Fruit fly (Drosophila melanogaster): ENCODE data around the gene msd5.

msd5 gene

DNA sequence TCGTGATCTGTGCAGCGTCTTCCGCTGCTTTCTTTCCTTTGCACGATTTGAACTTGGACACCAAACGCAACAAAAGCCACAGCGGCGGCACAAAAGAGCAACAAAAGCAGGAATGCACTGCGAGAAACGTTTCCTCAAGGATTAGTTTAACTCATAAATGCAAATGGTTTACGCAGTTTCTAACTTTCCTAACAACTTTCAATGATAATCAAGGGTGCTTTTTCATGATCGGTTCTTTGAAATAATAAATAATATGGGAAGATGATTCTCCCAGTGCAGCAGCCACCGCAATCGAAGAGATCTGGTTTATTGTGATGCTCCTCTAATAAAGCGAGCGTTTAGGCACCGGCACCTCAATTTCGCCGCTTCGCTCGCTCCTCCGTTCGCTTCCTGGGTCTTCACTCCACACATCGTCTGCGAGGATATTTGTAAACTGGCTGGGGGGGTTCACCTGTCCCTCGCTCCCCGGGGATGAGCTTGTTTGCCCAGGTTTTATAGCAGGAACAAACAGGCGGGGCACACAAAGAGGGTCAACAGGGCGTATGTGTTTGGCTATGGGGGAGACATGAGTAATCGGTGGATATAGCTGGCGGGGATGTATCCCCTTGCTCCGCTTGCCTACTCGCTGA lies 13.7 kb downstream of the msd5 start (continued):
- peak; percentile 46 for TF ChIP-seq maf-S (GFP tag; optimal IDR thresholded peaks at IDR 0.05)
- peak; percentile 63 for TF ChIP-seq Fer1 (GFP tag; optimal IDR thresholded peaks at IDR 0.05)
- TF ChIP-seq CG4360 (GFP tag; IDR thresholded peaks at IDR 0.05) = peak; percentile 51
- peak; percentile 49 for TF ChIP-seq Camta (GFP tag; optimal IDR thresholded peaks at IDR 0.05)
- TF ChIP-seq HLH3B (GFP tag; IDR thresholded peaks at IDR 0.05) = peak; percentile 85
- peak; percentile 74; the same call in 1 of the 2 replicates for TF ChIP-seq lmd (GFP tag; IDR thresholded peaks at IDR 0.05)
- no peak for TF ChIP-seq CG7745 (tag; optimal IDR thresholded peaks at IDR 0.05)
- TF ChIP-seq lab (GFP tag; optimal IDR thresholded peaks at IDR 0.05) = peak; percentile 78
- no peak for TF ChIP-seq HLHmδ (GFP tag; optimal IDR thresholded peaks at IDR 0.05)
- no peak for TF ChIP-seq MBD-R2 (GFP tag; IDR thresholded peaks at IDR 0.05)
- peak; percentile 48 for TF ChIP-seq Hr3 (GFP tag; optimal IDR thresholded peaks at IDR 0.05)
- peak; percentile 5 for TF ChIP-seq CG7987 (GFP tag; optimal IDR thresholded peaks at IDR 0.05)
- TF ChIP-seq Gsc (GFP tag; IDR thresholded peaks at IDR 0.05) = peak; percentile 42; the same call in 1 of the 2 replicates
- TF ChIP-seq CoRest (tag; optimal IDR thresholded peaks at IDR 0.05) = peak; percentile 65
- peak; percentile 79 for TF ChIP-seq tgo (GFP tag; IDR thresholded peaks at IDR 0.05)
- peak; percentile 85 for TF ChIP-seq gem (tag; optimal IDR thresholded peaks at IDR 0.05)
- TF ChIP-seq CG4617 (GFP tag; optimal IDR thresholded peaks at IDR 0.05; ENCODE audit: borderline replicate concordance) = peak; percentile 58
- peak; percentile 68 for TF ChIP-seq danr (GFP tag; IDR thresholded peaks at IDR 0.05)
- TF ChIP-seq dati (GFP tag; IDR thresholded peaks at IDR 0.05) = 0 out of 2 replicates have a peak, but pooled peaks have one; percentile 27
- peak; percentile 86 for TF ChIP-seq Xbp1 (GFP tag; optimal IDR thresholded peaks at IDR 0.05)
- peak; percentile 73 for TF ChIP-seq trem (tag; optimal IDR thresholded peaks at IDR 0.05)
- no peak for TF ChIP-seq CG18011 (GFP tag; optimal IDR thresholded peaks at IDR 0.05)
- TF ChIP-seq grn (GFP tag; optimal IDR thresholded peaks at IDR 0.05) = peak; percentile 43
- peak; percentile 16 for TF ChIP-seq CG2120 (GFP tag; optimal IDR thresholded peaks at IDR 0.05)
- peak; percentile 89 for TF ChIP-seq Drgx (GFP tag; IDR thresholded peaks at IDR 0.05)
- peak; percentile 98 for TF ChIP-seq sens (GFP tag)
- TF ChIP-seq CG31365 (tag; optimal IDR thresholded peaks at IDR 0.05) = peak; percentile 39
- peak; percentile 75 for TF ChIP-seq CG17385 (GFP tag; optimal IDR thresholded peaks at IDR 0.05)
- TF ChIP-seq nom (GFP tag; optimal IDR thresholded peaks at IDR 0.05) = peak; percentile 72
- no peak for TF ChIP-seq CG13894 (tag; optimal IDR thresholded peaks at IDR 0.05)
- TF ChIP-seq CG8765 (GFP tag; IDR thresholded peaks at IDR 0.05) = no peak; the same call in 1 of the 2 replicates
- peak; percentile 96 for TF ChIP-seq vvl (GFP tag; IDR thresholded peaks at IDR 0.05)
- no peak for TF ChIP-seq ab (GFP tag; optimal IDR thresholded peaks at IDR 0.05)
- TF ChIP-seq CG8944 (GFP tag; optimal IDR thresholded peaks at IDR 0.05) = peak; percentile 73
- peak; percentile 61 for TF ChIP-seq Chrac-16 (GFP tag; optimal IDR thresholded peaks at IDR 0.05)
- TF ChIP-seq CG11695 (GFP tag; IDR thresholded peaks at IDR 0.05) = peak; percentile 62
- no peak for TF ChIP-seq Tbp (GFP tag; optimal IDR thresholded peaks at IDR 0.05)
- TF ChIP-seq MTF-1 (GFP tag; optimal IDR thresholded peaks at IDR 0.05; ENCODE audit: borderline replicate concordance) = peak; percentile 58
- TF ChIP-seq lola (GFP tag; optimal IDR thresholded peaks at IDR 0.05) = peak in 1 of 3 experiments; percentile 69
- peak; percentile 84 for TF ChIP-seq pnt (GFP tag; optimal IDR thresholded peaks at IDR 0.05)
- TF ChIP-seq kah (GFP tag; optimal IDR thresholded peaks at IDR 0.05) = peak; percentile 64
- peak; percentile 24 for TF ChIP-seq Sry-β (GFP tag; optimal IDR thresholded peaks at IDR 0.05)
- TF ChIP-seq bowl (GFP tag; IDR thresholded peaks at IDR 0.05) = peak; percentile 46; the same call in 1 of the 2 replicates
- TF ChIP-seq NC2β (GFP tag; optimal IDR thresholded peaks at IDR 0.05) = peak; percentile 75
- peak; percentile 30; the same call in 1 of the 2 replicates for TF ChIP-seq CG43689 (GFP tag; IDR thresholded peaks at IDR 0.05)
- TF ChIP-seq CG10209 (GFP tag; optimal IDR thresholded peaks at IDR 0.05) = peak; percentile 70
- no peak for TF ChIP-seq Sin3A (optimal IDR thresholded peaks at IDR 0.05)
- TF ChIP-seq CG17328 (GFP tag; IDR thresholded peaks at IDR 0.05) = peak; percentile 86
- TF ChIP-seq unc-4 (GFP tag; IDR thresholded peaks at IDR 0.05; ENCODE audit: partially characterized antibody) = no peak
- TF ChIP-seq aop (GFP tag; IDR thresholded peaks at IDR 0.05) = peak; percentile 62; the same call in 1 of the 2 replicates

All from whole organism, embryonic.